Worm (Caenorhabditis elegans) whole organism, young adult: ENCODE results near the gene txt-13.

Source experiments
- B0035.1 ChIP-seq: sonication (generic microtip); optimal IDR thresholded peaks from 2 replicates; lab custom pipeline; 2016; ENCODE audit warnings: missing genetic modification characterization, mild to moderate bottlenecking, missing compliant biosample characterization, missing genotype, missing genetic modification reagents
- B0261.1 ChIP-seq: sonication (generic microtip); optimal IDR thresholded peaks from 2 replicates; lab custom pipeline; 2016; ENCODE audit warnings: mild to moderate bottlenecking, missing genetic modification characterization, moderate library complexity, missing compliant biosample characterization
- F52B5.7 ChIP-seq: sonication (generic microtip); optimal IDR thresholded peaks from 2 replicates; lab custom pipeline; 2016; ENCODE audit warnings: mild to moderate bottlenecking, missing genetic modification characterization, missing compliant biosample characterization
- Y67H2A.10 ChIP-seq: fragments of 200-800 bp; sonication (Bioruptor generic); conservative IDR thresholded peaks from 2 replicates; pipeline ENCODE4 v1.3.6; 2022; ENCODE audit warnings: missing genetic modification reagents, missing genetic modification characterization, missing compliant biosample characterization
- ZK185.1 ChIP-seq: sonication (generic microtip); optimal IDR thresholded peaks from 2 replicates; lab custom pipeline; 2016; ENCODE audit warnings: mild to moderate bottlenecking, missing genetic modification characterization, missing compliant biosample characterization; ENCODE audit not compliant: poor library complexity, severe bottlenecking
- akir-1 ChIP-seq: fragments of 200-800 bp; sonication (Bioruptor generic); optimal IDR thresholded peaks from 2 replicates; lab custom pipeline; 2018; ENCODE audit warnings: mild to moderate bottlenecking, missing genetic modification characterization, moderate library complexity, missing compliant biosample characterization
- aptf-3 ChIP-seq: fragments of 200-800 bp; sonication (Bioruptor generic); IDR thresholded peaks from 2 replicates; pipeline ENCODE4 v1.3.6; 2022; ENCODE audit warnings: missing genetic modification characterization, missing compliant biosample characterization
- athp-1 ChIP-seq: sonication (generic microtip); optimal IDR thresholded peaks from 2 replicates; lab custom pipeline; 2017; ENCODE audit warnings: mild to moderate bottlenecking, missing genetic modification characterization, missing compliant biosample characterization
- bed-2 ChIP-seq: fragments of 200-800 bp; sonication (Bioruptor generic); IDR thresholded peaks from 2 replicates; pipeline ENCODE4 v1.3.6; 2022; ENCODE audit warnings: missing genetic modification reagents, missing genetic modification characterization, missing compliant biosample characterization
- ccch-3 ChIP-seq: fragments of 200-800 bp; sonication (Bioruptor generic); optimal IDR thresholded peaks from 2 replicates; lab custom pipeline; 2018; ENCODE audit warnings: mild to moderate bottlenecking, missing genetic modification characterization, missing compliant biosample characterization
- cebp-1 ChIP-seq, 2 experiments: fragments of 200-800 bp in 1 of 2; sonication (Bioruptor generic) in 1 of 2; sonication (generic microtip) in 1 of 2; IDR thresholded peaks in 1 of 2; optimal IDR thresholded peaks in 1 of 2; 2 replicates each; pipeline versions ENCODE4 v1.3.6 to Lab custom; 2017 to 2022; ENCODE audit warnings: missing compliant biosample characterization in 2 of 2, missing genetic modification characterization in 2 of 2, mild to moderate bottlenecking in 1 of 2, missing genetic modification reagents in 1 of 2, moderate library complexity in 1 of 2
- ceh-91 ChIP-seq: fragments of 200-800 bp; sonication (Bioruptor generic); IDR thresholded peaks from 2 replicates; pipeline ENCODE4 v1.3.6; 2022; ENCODE audit warnings: missing genetic modification reagents, missing genetic modification characterization, missing compliant biosample characterization
- dox-1 ChIP-seq: fragments of 200-800 bp; sonication (Bioruptor generic); IDR thresholded peaks from 2 replicates; pipeline ENCODE4 v1.3.6; 2022; ENCODE audit warnings: missing genetic modification reagents, missing genetic modification characterization, missing compliant biosample characterization
- dpff-1 ChIP-seq: sonication (generic microtip); optimal IDR thresholded peaks from 2 replicates; lab custom pipeline; 2017; ENCODE audit warnings: mild to moderate bottlenecking, missing genetic modification characterization, missing compliant biosample characterization
- dpl-1 ChIP-seq: fragments of 150-350 bp; optimal IDR thresholded peaks from 2 replicates; lab custom pipeline; 2014; ENCODE audit warnings: missing biosample characterization, missing genetic modification reagents, missing genetic modification characterization
- efl-1 ChIP-seq: fragments of 150-350 bp; optimal IDR thresholded peaks from 2 replicates; lab custom pipeline; 2014; ENCODE audit warnings: missing biosample characterization, missing genetic modification reagents, missing genetic modification characterization
- ekl-4 ChIP-seq: fragments of 200-800 bp; sonication (Bioruptor generic); IDR thresholded peaks from 2 replicates; pipeline ENCODE4 v1.3.6; 2022; ENCODE audit warnings: missing genetic modification reagents, missing genetic modification characterization, missing compliant biosample characterization
- him-1 ChIP-seq: sonication (generic microtip); optimal IDR thresholded peaks from 2 replicates; lab custom pipeline; 2016; ENCODE audit warnings: missing genotype, missing genetic modification reagents, missing genetic modification characterization, missing compliant biosample characterization
- hlh-26 ChIP-seq: fragments of 200-800 bp; sonication (Bioruptor generic); conservative IDR thresholded peaks from 2 replicates; pipeline ENCODE4 v1.3.6; 2022; ENCODE audit warnings: missing genetic modification reagents, missing genetic modification characterization, missing compliant biosample characterization
- hmg-1.2 ChIP-seq: fragments of 200-800 bp; sonication (Bioruptor generic); IDR thresholded peaks from 2 replicates; pipeline ENCODE4 v1.3.6; 2022; ENCODE audit warnings: missing genetic modification reagents, missing genetic modification characterization, missing compliant biosample characterization
- hrde-1 ChIP-seq: sonication (generic microtip); optimal IDR thresholded peaks from 2 replicates; lab custom pipeline; 2016; ENCODE audit warnings: missing genetic modification characterization, mild to moderate bottlenecking, missing compliant biosample characterization, moderate library complexity, missing genotype, missing genetic modification reagents, borderline replicate concordance
- let-607 ChIP-seq, 2 experiments: fragments of 200-800 bp in 1 of 2; sonication (Bioruptor generic) in 1 of 2; sonication (generic microtip) in 1 of 2; optimal IDR thresholded peaks; 2 replicates each; lab custom pipeline; 2016 to 2018; ENCODE audit warnings: mild to moderate bottlenecking in 2 of 2, missing compliant biosample characterization in 2 of 2, missing genetic modification characterization in 2 of 2, moderate library complexity in 2 of 2, missing genotype in 1 of 2
- madf-6 ChIP-seq: fragments of 200-800 bp; sonication (Bioruptor generic); IDR thresholded peaks from 2 replicates; pipeline ENCODE4 v1.3.6; 2022; ENCODE audit warnings: missing genetic modification reagents, missing genetic modification characterization, missing compliant biosample characterization
- mes-4 ChIP-seq: sonication (generic microtip); optimal IDR thresholded peaks from 2 replicates; lab custom pipeline; 2016; ENCODE audit warnings: missing genotype, missing genetic modification characterization, missing compliant biosample characterization
- nfya-1 ChIP-seq: sonication (generic microtip); optimal IDR thresholded peaks from 2 replicates; lab custom pipeline; 2017; ENCODE audit warnings: antibody characterized with exemption, missing compliant biosample characterization, missing genetic modification characterization, borderline replicate concordance; ENCODE audit not compliant: insufficient read depth
- pbrm-1 ChIP-seq: fragments of 200-800 bp; sonication (Bioruptor generic); IDR thresholded peaks from 2 replicates; pipeline ENCODE4 v1.3.6; 2022; ENCODE audit warnings: missing genetic modification reagents, missing genetic modification characterization, missing compliant biosample characterization
- rcor-1 ChIP-seq: fragments of 200-800 bp; sonication (Bioruptor generic); IDR thresholded peaks from 2 replicates; pipeline ENCODE4 v1.3.6; 2022; ENCODE audit warnings: missing genetic modification reagents, missing genetic modification characterization, missing compliant biosample characterization
- sea-2 ChIP-seq: fragments of 200-800 bp; sonication (Bioruptor generic); IDR thresholded peaks from 2 replicates; pipeline ENCODE4 v1.3.6; 2022; ENCODE audit warnings: missing genetic modification characterization, missing compliant biosample characterization
- snpc-3.4 ChIP-seq: sonication (generic microtip); optimal IDR thresholded peaks from 2 replicates; lab custom pipeline; 2017; ENCODE audit warnings: missing genetic modification characterization, mild to moderate bottlenecking, missing compliant biosample characterization, antibody characterized with exemption, moderate library complexity, missing genotype, missing genetic modification reagents
- snpc-4 ChIP-seq, 5 experiments: fragments of 150-350 bp in 1 of 5; sonication (generic microtip) in 4 of 5; optimal IDR thresholded peaks; 2 replicates each; lab custom pipeline; 2014 to 2018; ENCODE audit warnings: missing genetic modification characterization in 5 of 5, missing biosample characterization in 3 of 5, antibody characterized with exemption in 2 of 5, mild to moderate bottlenecking in 2 of 5, missing compliant biosample characterization in 2 of 5, missing genotype in 2 of 5, moderate library complexity in 2 of 5, missing genetic modification reagents in 1 of 5
- sptf-2 ChIP-seq: fragments of 200-800 bp; sonication (Bioruptor generic); optimal IDR thresholded peaks from 2 replicates; lab custom pipeline; 2018; ENCODE audit warnings: mild to moderate bottlenecking, missing genetic modification characterization, missing compliant biosample characterization
- tlf-1 ChIP-seq: fragments of 200-800 bp; sonication (Bioruptor generic); optimal IDR thresholded peaks from 2 replicates; lab custom pipeline; 2018; ENCODE audit warnings: mild to moderate bottlenecking, missing genetic modification characterization, missing compliant biosample characterization
- zim-3 ChIP-seq: sonication (generic microtip); optimal IDR thresholded peaks from 2 replicates; lab custom pipeline; 2017; ENCODE audit warnings: mild to moderate bottlenecking, missing genetic modification characterization, moderate library complexity, missing compliant biosample characterization
- ztf-6 ChIP-seq: fragments of 200-800 bp; sonication (Bioruptor generic); IDR thresholded peaks from 2 replicates; pipeline ENCODE4 v1.3.6; 2022; ENCODE audit warnings: missing genetic modification reagents, missing genetic modification characterization, missing compliant biosample characterization

Gene txt-13

ce11 chrII:10587742-10588141, 17.3 kb downstream of the txt-13 start, which contains the start of gene crn-3:
crn-3 (plus strand) TSS chrII:10588042.
- TF ChIP-seq ekl-4 (GFP tag; lab: Robert Waterston, UW) (0 out of 2 replicates have a peak, but pooled peaks have one; percentile 18), pbrm-1 (0 out of 2 replicates have a peak, but pooled peaks have one; percentile 22), zim-3 (tag; lab: Kevin White, UChicago) (no peak), cebp-1 (GFP tag; IDR thresholded peaks at IDR 0.05; lab: Robert Waterston, UW) (no peak), cebp-1 (tag; optimal IDR thresholded peaks at IDR 0.05; lab: Kevin White, UChicago) (no peak), snpc-3.4 (no peak), madf-6 (0 out of 2 replicates have a peak, but pooled peaks have one; percentile 37)

- TF ChIP-seq rcor-1 (GFP tag; lab: Robert Waterston, UW), result no peak
- TF ChIP-seq dox-1 (GFP tag; lab: Robert Waterston, UW), result no peak
- no peak for TF ChIP-seq mes-4 (tag; lab: Kevin White, UChicago)
- no peak for TF ChIP-seq hrde-1 (tag; lab: Kevin White, UChicago)
- no peak for TF ChIP-seq B0035.1
- no peak for TF ChIP-seq sptf-2 (GFP tag; lab: Kevin White, UChicago)
- TF ChIP-seq dpl-1 (GFP tag; lab: Kevin White, UChicago), result no peak
- no peak for TF ChIP-seq snpc-4 (GFP tag; optimal IDR thresholded peaks at IDR 0.05; lab: Kevin White, UChicago)
- TF ChIP-seq snpc-4 (tag; optimal IDR thresholded peaks at IDR 0.05; lab: Kevin White, UChicago), result no peak
- TF ChIP-seq ceh-91 (GFP tag; lab: Robert Waterston, UW), result no peak
- no peak for TF ChIP-seq pbrm-1
Observed at ce11 chrII:10592452-10592851, 22.1 kb downstream of the txt-13 start, which contains the start of gene crn-5. crn-5 (plus strand) TSS chrII:10592752.

DNA sequence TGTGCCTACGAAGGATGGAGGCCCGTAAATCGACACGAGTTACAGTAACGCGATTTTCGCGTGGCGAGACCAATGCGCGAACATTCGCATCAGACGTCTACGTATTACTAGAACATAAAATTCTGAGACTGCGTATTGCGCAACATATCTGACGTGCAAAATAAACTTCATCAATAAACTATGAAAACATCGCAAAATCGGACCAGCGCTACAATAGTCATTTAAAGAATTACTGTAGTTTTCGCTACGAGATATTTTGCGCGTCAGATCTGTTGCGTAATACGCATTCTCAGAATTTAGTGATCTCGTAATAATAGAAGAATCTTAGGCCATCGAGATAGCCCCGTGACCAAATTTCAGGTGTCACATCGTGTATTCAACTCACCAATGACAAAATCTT, 23.9 kb downstream of the txt-13 start:
- TF ChIP-seq tlf-1 (GFP tag; lab: Kevin White, UChicago) (no peak), B0261.1 (no peak), bed-2 (GFP tag; lab: Robert Waterston, UW) (no peak), efl-1 (GFP tag; lab: Kevin White, UChicago) (no peak), ztf-6 (GFP tag; lab: Robert Waterston, UW) (no peak), let-607 (tag; optimal IDR thresholded peaks at IDR 0.05; lab: Kevin White, UChicago) (no peak), ZK185.1 (no peak), snpc-3.4 (no peak), akir-1 (GFP tag; lab: Kevin White, UChicago) (no peak), dpff-1 (tag; lab: Kevin White, UChicago) (no peak), him-1 (no peak), sea-2 (no peak), athp-1 (tag; lab: Kevin White, UChicago) (no peak), F52B5.7 (tag; lab: Kevin White, UChicago) (no peak), aptf-3 (GFP tag; lab: Robert Waterston, UW) (no peak), hlh-26 (GFP tag; lab: Robert Waterston, UW) (no peak), nfya-1 (tag; lab: Kevin White, UChicago) (no peak), hmg-1.2 (GFP tag; lab: Robert Waterston, UW) (no peak), Y67H2A.10 (GFP tag; lab: Robert Waterston, UW) (no peak), ccch-3 (GFP tag; lab: Kevin White, UChicago) (no peak)
